Comparison of ENCODE assay signal across 1 fruit fly cellular context in the genomic region with DNA sequence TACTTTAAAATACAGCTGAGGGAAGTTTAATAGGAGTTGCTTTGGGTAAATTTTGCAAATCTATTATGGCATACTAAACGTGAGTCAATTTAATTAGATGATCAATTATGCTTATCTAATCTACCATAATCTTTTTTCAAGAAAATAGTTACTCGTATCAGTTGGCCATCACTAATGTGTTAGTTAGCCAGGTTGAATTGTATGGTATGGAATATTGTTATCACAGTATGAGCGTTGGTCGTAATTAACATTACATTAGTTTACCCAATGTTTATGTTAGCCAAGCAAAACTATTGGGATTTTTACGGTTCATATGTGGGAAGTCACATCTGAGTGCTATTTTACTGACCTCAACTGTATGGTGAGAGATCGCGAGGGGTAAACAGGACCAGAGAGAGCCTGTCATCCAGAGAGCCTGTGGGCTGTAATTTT.
TF ChIP-seq lines count a peak whose summit lies in the region.

No protein-coding gene starts in this region.

TF ChIP-seq in whole organism, embryonic, 481 proteins besides CTCF, POLR2A, EP300 and RAD21 (continued from another document):
- peak; percentile 33 for TF ChIP-seq Vsx1 (GFP tag; optimal IDR thresholded peaks at IDR 0.05; lab: Kevin White, UChicago)
- no peak for TF ChIP-seq MBD-R2 (GFP tag; IDR thresholded peaks at IDR 0.05; lab: Robert Waterston, UW)
- TF ChIP-seq E2f1 (GFP tag; IDR thresholded peaks at IDR 0.05; lab: Robert Waterston, UW), result peak; percentile 54
- peak; percentile 48 for TF ChIP-seq crc (GFP tag; optimal IDR thresholded peaks at IDR 0.05; lab: Kevin White, UChicago)
- TF ChIP-seq yki (optimal IDR thresholded peaks at IDR 0.05; lab: Kevin White, UChicago), result peak; percentile 87
- TF ChIP-seq CG4404 (GFP tag; IDR thresholded peaks at IDR 0.05; lab: Robert Waterston, UW), result peak; percentile 82
- peak; percentile 27 for TF ChIP-seq CG34376 (GFP tag; optimal IDR thresholded peaks at IDR 0.05; lab: Kevin White, UChicago)
- no peak for TF ChIP-seq CG14860 (GFP tag; IDR thresholded peaks at IDR 0.05; lab: Robert Waterston, UW; ENCODE audit: partially characterized antibody)
- no peak for TF ChIP-seq CG11085 (GFP tag; IDR thresholded peaks at IDR 0.05; lab: Robert Waterston, UW)
- TF ChIP-seq crp (GFP tag; optimal IDR thresholded peaks at IDR 0.05; lab: Kevin White, UChicago), result peak in 1 of 2 experiments; percentile 20
- peak; percentile 85 for TF ChIP-seq trem (tag; optimal IDR thresholded peaks at IDR 0.05; lab: Kevin White, UChicago)
- peak; percentile 57 for TF ChIP-seq caup (GFP tag; optimal IDR thresholded peaks at IDR 0.05; lab: Kevin White, UChicago; ENCODE audit: severe bottlenecking)
- no peak for TF ChIP-seq Dip2 (GFP tag; IDR thresholded peaks at IDR 0.05; lab: Robert Waterston, UW)
- TF ChIP-seq stc (GFP tag; IDR thresholded peaks at IDR 0.05; lab: Robert Waterston, UW), result peak; percentile 25; the same call in 1 of the 2 replicates
- no peak for TF ChIP-seq CG8478 (optimal IDR thresholded peaks at IDR 0.05; lab: Kevin White, UChicago)
- peak; percentile 11 for TF ChIP-seq CG15073 (GFP tag; optimal IDR thresholded peaks at IDR 0.05; lab: Kevin White, UChicago)
- peak; percentile 68 for TF ChIP-seq CG8944 (GFP tag; optimal IDR thresholded peaks at IDR 0.05; lab: Kevin White, UChicago)
- peak; percentile 39 for TF ChIP-seq fu2 (GFP tag; optimal IDR thresholded peaks at IDR 0.05; lab: Kevin White, UChicago)
- no peak for TF ChIP-seq lov (optimal IDR thresholded peaks at IDR 0.05; lab: Kevin White, UChicago)
- TF ChIP-seq lov (GFP tag; IDR thresholded peaks at IDR 0.05; lab: Robert Waterston, UW), result no peak
- TF ChIP-seq CG11560 (tag; IDR thresholded peaks at IDR 0.05; lab: Robert Waterston, UW), result 0 out of 3 replicates have a peak, but pooled peaks have one; percentile 18
- peak; percentile 77 for TF ChIP-seq az2 (GFP tag; optimal IDR thresholded peaks at IDR 0.05; lab: Kevin White, UChicago)
- peak; percentile 69 for TF ChIP-seq CG18476 (GFP tag; optimal IDR thresholded peaks at IDR 0.05; lab: Kevin White, UChicago)
- TF ChIP-seq CG15479 (GFP tag; optimal IDR thresholded peaks at IDR 0.05; lab: Kevin White, UChicago), result peak; percentile 65
- peak; percentile 59 for TF ChIP-seq CG10462 (GFP tag; optimal IDR thresholded peaks at IDR 0.05; lab: Kevin White, UChicago)
- TF ChIP-seq CG6813 (GFP tag; optimal IDR thresholded peaks at IDR 0.05; lab: Kevin White, UChicago), result peak; percentile 61
- TF ChIP-seq CG2712 (tag; optimal IDR thresholded peaks at IDR 0.05; lab: Kevin White, UChicago), result peak; percentile 91
- TF ChIP-seq Deaf1 (tag; optimal IDR thresholded peaks at IDR 0.05; lab: Kevin White, UChicago), result peak; percentile 20
- peak; percentile 50 for TF ChIP-seq CG15269 (tag; optimal IDR thresholded peaks at IDR 0.05; lab: Kevin White, UChicago)
- TF ChIP-seq NC2β (GFP tag; optimal IDR thresholded peaks at IDR 0.05; lab: Kevin White, UChicago), result peak; percentile 82
- peak; percentile 51 for TF ChIP-seq NK7.1 (GFP tag; optimal IDR thresholded peaks at IDR 0.05; lab: Kevin White, UChicago)
- TF ChIP-seq CG6683 (GFP tag; optimal IDR thresholded peaks at IDR 0.05; lab: Kevin White, UChicago), result no peak
- peak; percentile 63 for TF ChIP-seq croc (GFP tag; conservative IDR thresholded peaks at IDR 0.05; lab: Robert Waterston, UW)
- TF ChIP-seq Hand (GFP tag; optimal IDR thresholded peaks at IDR 0.05; lab: Kevin White, UChicago), result no peak
- TF ChIP-seq Eip74EF (GFP tag; optimal IDR thresholded peaks at IDR 0.05; lab: Kevin White, UChicago), result peak in 1 of 2 experiments; percentile 36
- peak; percentile 55 for TF ChIP-seq nerfin-1 (tag; optimal IDR thresholded peaks at IDR 0.05; lab: Kevin White, UChicago)
- peak; percentile 85 for TF ChIP-seq tio (GFP tag; optimal IDR thresholded peaks at IDR 0.05; lab: Kevin White, UChicago)
- peak; percentile 94 for TF ChIP-seq exex (tag; optimal IDR thresholded peaks at IDR 0.05; lab: Kevin White, UChicago)
- TF ChIP-seq Ets65A (GFP tag; lab: Kevin White, UChicago), result peak; percentile 96
- TF ChIP-seq CG17912 (GFP tag; optimal IDR thresholded peaks at IDR 0.05; lab: Kevin White, UChicago), result no peak
- TF ChIP-seq Mad (GFP tag; optimal IDR thresholded peaks at IDR 0.05; lab: Kevin White, UChicago), result peak; percentile 61
- no peak for TF ChIP-seq CG1832 (GFP tag; optimal IDR thresholded peaks at IDR 0.05; lab: Kevin White, UChicago)
- TF ChIP-seq sr (GFP tag; IDR thresholded peaks at IDR 0.05; lab: Robert Waterston, UW), result no peak
